Worm (Caenorhabditis elegans): ENCODE results near the gene mrps-5.

The mrps-5 gene

ce11 chrV:12612118-12612517 lies 48.8 kb downstream of the mrps-5 start, which contains the start of gene cyc-2.2 (continued):
- TF ChIP-seq C06A6.2 (GFP tag; conservative IDR thresholded peaks at IDR 0.05) (no peak), ama-1 (optimal IDR thresholded peaks at IDR 0.05) (no peak), ama-1 (GFP tag; optimal IDR thresholded peaks at IDR 0.05) (no peak), rec-8 (tag; optimal IDR thresholded peaks at IDR 0.05) (no peak), madf-10 (tag; optimal IDR thresholded peaks at IDR 0.05) (no peak), sptf-2 (GFP tag; optimal IDR thresholded peaks at IDR 0.05) (no peak)
